Fruit fly (Drosophila melanogaster) whole organism, prepupa: Measurements from ENCODE around the gene CG43702.

Experiments used
- CG16779 ChIP-seq: fragments of 200-800 bp; sonication (Bioruptor generic); optimal IDR thresholded peaks from 3 replicates; lab custom pipeline; 2017; ENCODE audit warnings: missing biosample characterization, mild to moderate bottlenecking, missing genetic modification characterization
- CG34406 ChIP-seq: fragments of 200-800 bp; sonication (Bioruptor generic); optimal IDR thresholded peaks from 3 replicates; lab custom pipeline; 2016; ENCODE audit warnings: missing biosample characterization, missing genetic modification characterization
- CG6854 ChIP-seq: fragments of 200-800 bp; sonication (Bioruptor generic); optimal IDR thresholded peaks from 2 replicates; lab custom pipeline; 2017; ENCODE audit warnings: missing biosample characterization, mild to moderate bottlenecking, missing genetic modification characterization
- CG7368 ChIP-seq: fragments of 200-800 bp; sonication (Bioruptor generic); optimal IDR thresholded peaks from 3 replicates; lab custom pipeline; 2016; ENCODE audit warnings: missing biosample characterization, missing genetic modification characterization
- Ets96B ChIP-seq: fragments of 200-800 bp; optimal IDR thresholded peaks from 2 replicates; lab custom pipeline; 2019; ENCODE audit warnings: missing biosample characterization, mild to moderate bottlenecking, missing genetic modification characterization, moderate library complexity
- Gug ChIP-seq: fragments of 200-800 bp; sonication (Bioruptor generic); IDR thresholded peaks from 2 replicates; pipeline ENCODE4 v1.3.6; 2022; ENCODE audit warnings: missing biosample characterization, missing genetic modification characterization
- Sox102F ChIP-seq: fragments of 200-800 bp; sonication (Bioruptor generic); optimal IDR thresholded peaks from 2 replicates; lab custom pipeline; 2016; ENCODE audit warnings: missing biosample characterization, mild to moderate bottlenecking, missing genetic modification characterization
- Sox15 ChIP-seq: fragments of 200-800 bp; sonication (Bioruptor generic); optimal IDR thresholded peaks from 3 replicates; lab custom pipeline; 2016; ENCODE audit warnings: missing biosample characterization, missing genetic modification characterization
- pdm3 ChIP-seq: fragments of 200-800 bp; sonication (Bioruptor generic); optimal IDR thresholded peaks from 3 replicates; lab custom pipeline; 2016; ENCODE audit warnings: missing biosample characterization, missing genetic modification characterization
- salr ChIP-seq, 2 experiments: fragments of 200-800 bp; sonication (Bioruptor generic); optimal IDR thresholded peaks; 3 replicates each; lab custom pipeline; 2016 to 2018; ENCODE audit warnings: missing biosample characterization in 2 of 2, missing genetic modification characterization in 2 of 2, mild to moderate bottlenecking in 1 of 2
- vri ChIP-seq: fragments of 200-800 bp; sonication (Bioruptor generic); optimal IDR thresholded peaks from 3 replicates; lab custom pipeline; 2016; ENCODE audit warnings: missing biosample characterization, mild to moderate bottlenecking, missing genetic modification characterization

DNA sequence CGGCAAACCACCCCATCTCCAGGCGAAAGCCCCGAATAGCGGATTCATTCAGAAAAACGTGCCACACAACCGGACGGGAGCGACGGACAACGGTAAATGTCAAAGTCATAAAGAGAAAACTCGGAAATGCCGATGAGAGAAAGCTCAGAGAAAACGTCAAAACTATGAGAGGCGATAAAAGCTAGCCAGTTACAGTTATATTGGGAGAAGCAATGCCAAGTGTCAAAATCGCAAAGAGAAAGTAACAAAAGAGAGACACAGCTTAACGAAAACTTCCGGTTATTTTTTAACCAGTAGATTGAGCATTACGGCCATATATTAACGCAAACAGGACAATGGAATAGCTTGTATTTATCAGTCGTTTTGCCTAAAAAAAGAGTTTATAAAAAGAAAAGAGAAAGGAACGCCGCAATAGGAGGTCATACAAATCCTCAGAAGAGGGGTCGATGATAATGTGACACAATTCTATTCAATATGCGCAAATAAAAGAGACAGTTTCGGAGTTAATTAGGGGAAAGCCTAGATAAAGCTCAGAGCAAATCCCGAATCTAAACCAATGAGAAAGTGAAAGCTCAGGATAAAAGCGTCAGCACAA, 20.9 kb downstream of the CG43702 start:
- TF ChIP-seq Ets96B (tag; lab: Kevin White, UChicago) (no peak), Gug (no peak), Sox15 (no peak), pdm3 (GFP tag; lab: Kevin White, UChicago) (no peak), CG34406 (GFP tag; lab: Kevin White, UChicago) (no peak), CG6854 (GFP tag; lab: Kevin White, UChicago) (no peak), salr (GFP tag; optimal IDR thresholded peaks at IDR 0.05; lab: Kevin White, UChicago) (no peak), vri (GFP tag; lab: Kevin White, UChicago) (no peak), CG16779 (tag; lab: Kevin White, UChicago) (no peak), Sox102F (GFP tag; lab: Kevin White, UChicago) (no peak), CG7368 (no peak)
